Worm (Caenorhabditis elegans) whole organism, L3 larva: ENCODE results near the gene ulp-2.
"Not testable (repeated sequence)": the region's sequence is repeated elsewhere in the genome, so short reads cannot be mapped to it uniquely, and the experiment has no call there.

Experiments used
- ZK546.5 ChIP-seq: sonication (generic microtip); optimal IDR thresholded peaks from 2 replicates; lab custom pipeline; 2017; ENCODE audit warnings: missing biosample characterization, missing genetic modification characterization
- aly-2 ChIP-seq: fragments of 150-350 bp; optimal IDR thresholded peaks from 2 replicates; lab custom pipeline; 2014; ENCODE audit warnings: missing biosample characterization, missing genetic modification characterization
- ceh-16 ChIP-seq: sonication (generic microtip); optimal IDR thresholded peaks from 2 replicates; lab custom pipeline; 2017; ENCODE audit warnings: missing biosample characterization, missing genetic modification characterization
- ceh-82 ChIP-seq: fragments of 150-350 bp; optimal IDR thresholded peaks from 2 replicates; lab custom pipeline; 2014; ENCODE audit warnings: missing biosample characterization, missing genetic modification characterization
- ceh-9 ChIP-seq: sonication (generic microtip); optimal IDR thresholded peaks from 2 replicates; lab custom pipeline; 2018; ENCODE audit warnings: missing biosample characterization, missing genetic modification characterization
- daf-12 ChIP-seq: fragments of 150-350 bp; optimal IDR thresholded peaks from 2 replicates; lab custom pipeline; 2014; ENCODE audit warnings: missing biosample characterization, missing genetic modification reagents, missing genetic modification characterization
- egl-27 ChIP-seq: sonication (generic microtip); optimal IDR thresholded peaks from 4 replicates; lab custom pipeline; 2017; ENCODE audit warnings: missing biosample characterization, missing genetic modification reagents, missing genetic modification characterization
- egl-5 ChIP-seq: fragments of 150-350 bp; optimal IDR thresholded peaks from 2 replicates; lab custom pipeline; 2017; ENCODE audit warnings: missing biosample characterization, missing genetic modification reagents, missing genetic modification characterization, inconsistent platforms
- elt-2 ChIP-seq: sonication (generic microtip); optimal IDR thresholded peaks from 2 replicates; lab custom pipeline; 2016; ENCODE audit warnings: missing genetic modification reagents, mild to moderate bottlenecking, missing genetic modification characterization, missing compliant biosample characterization
- elt-3 ChIP-seq, 3 experiments: fragments of 150-350 bp in 1 of 3; sonication (generic microtip) in 2 of 3; optimal IDR thresholded peaks; 2 replicates in 2 of 3; 4 replicates in 1 of 3; lab custom pipeline; 2014 to 2017; ENCODE audit warnings: missing biosample characterization in 3 of 3, missing genetic modification characterization in 3 of 3
- fkh-10 ChIP-seq: sonication (generic microtip); optimal IDR thresholded peaks from 2 replicates; lab custom pipeline; 2017; ENCODE audit warnings: missing biosample characterization, missing genetic modification reagents, missing genetic modification characterization
- fkh-2 ChIP-seq: fragments of 150-350 bp; optimal IDR thresholded peaks from 2 replicates; lab custom pipeline; 2014; ENCODE audit warnings: missing biosample characterization, missing genetic modification reagents, missing genetic modification characterization
- fos-1 ChIP-seq: fragments of 150-350 bp; optimal IDR thresholded peaks from 2 replicates; lab custom pipeline; 2014; ENCODE audit warnings: missing biosample characterization, missing genetic modification characterization
- hmg-11 ChIP-seq: sonication (generic microtip); optimal IDR thresholded peaks from 2 replicates; lab custom pipeline; 2016; ENCODE audit warnings: missing genetic modification characterization, missing compliant biosample characterization
- jun-1 ChIP-seq: fragments of 150-350 bp; optimal IDR thresholded peaks from 2 replicates; lab custom pipeline; 2014; ENCODE audit warnings: missing biosample characterization, missing genetic modification reagents, missing genetic modification characterization
- lin-15B ChIP-seq: fragments of 150-350 bp; optimal IDR thresholded peaks from 2 replicates; lab custom pipeline; 2014; ENCODE audit warnings: missing biosample characterization, missing genetic modification characterization
- mml-1 ChIP-seq: fragments of 150-350 bp; sonication (generic microtip); optimal IDR thresholded peaks from 3 replicates; lab custom pipeline; 2014; ENCODE audit warnings: missing biosample characterization, missing genetic modification characterization
- nfya-1 ChIP-seq: sonication (generic microtip); optimal IDR thresholded peaks from 2 replicates; lab custom pipeline; 2017; ENCODE audit warnings: missing genetic modification characterization, mild to moderate bottlenecking, missing compliant biosample characterization, antibody characterized with exemption, moderate library complexity; ENCODE audit not compliant: insufficient read depth
- nhr-23 ChIP-seq: fragments of 150-350 bp; optimal IDR thresholded peaks from 2 replicates; lab custom pipeline; 2014; ENCODE audit warnings: missing biosample characterization, missing genetic modification reagents, missing genetic modification characterization
- nhr-237 ChIP-seq: fragments of 150-350 bp; optimal IDR thresholded peaks from 2 replicates; lab custom pipeline; 2014; ENCODE audit warnings: missing biosample characterization, missing genetic modification characterization
- nhr-25 ChIP-seq: sonication (generic microtip); optimal IDR thresholded peaks from 2 replicates; lab custom pipeline; 2017; ENCODE audit warnings: missing biosample characterization, missing genetic modification characterization
- nhr-28 ChIP-seq: fragments of 150-350 bp; optimal IDR thresholded peaks from 2 replicates; lab custom pipeline; 2014; ENCODE audit warnings: missing biosample characterization, missing genetic modification characterization
- nhr-67 ChIP-seq: fragments of 150-350 bp; optimal IDR thresholded peaks from 2 replicates; lab custom pipeline; 2014; ENCODE audit warnings: missing biosample characterization, missing genetic modification characterization
- nhr-76 ChIP-seq: fragments of 150-350 bp; sonication (generic microtip); optimal IDR thresholded peaks from 5 replicates; lab custom pipeline; 2014; ENCODE audit warnings: missing biosample characterization, missing genetic modification characterization
- nhr-77 ChIP-seq: fragments of 150-350 bp; optimal IDR thresholded peaks from 2 replicates; lab custom pipeline; 2014; ENCODE audit warnings: missing biosample characterization, missing genetic modification characterization
- pha-4 ChIP-seq: fragments of 150-350 bp; optimal IDR thresholded peaks from 2 replicates; lab custom pipeline; 2014; ENCODE audit warnings: missing biosample characterization, missing genetic modification reagents, missing genetic modification characterization
- pqm-1 ChIP-seq: fragments of 150-350 bp; optimal IDR thresholded peaks from 2 replicates; lab custom pipeline; 2017; ENCODE audit warnings: missing biosample characterization, missing genetic modification characterization, inconsistent platforms
- sea-2 ChIP-seq: fragments of 150-350 bp; sonication (generic microtip); optimal IDR thresholded peaks from 4 replicates; lab custom pipeline; 2014; ENCODE audit warnings: missing biosample characterization, missing genetic modification reagents, missing genetic modification characterization
- skn-1 ChIP-seq: fragments of 150-350 bp; optimal IDR thresholded peaks from 2 replicates; lab custom pipeline; 2014; ENCODE audit warnings: missing biosample characterization, missing genetic modification characterization
- snpc-4 ChIP-seq: fragments of 150-350 bp; optimal IDR thresholded peaks from 2 replicates; lab custom pipeline; 2014; ENCODE audit warnings: missing biosample characterization, missing genetic modification characterization
- unc-39 ChIP-seq: sonication (generic microtip); optimal IDR thresholded peaks from 4 replicates; lab custom pipeline; 2017; ENCODE audit warnings: missing biosample characterization, missing genetic modification characterization
- unc-62 ChIP-seq: fragments of 150-350 bp; sonication (generic microtip); optimal IDR thresholded peaks from 4 replicates; lab custom pipeline; 2014; ENCODE audit warnings: missing biosample characterization, missing genetic modification reagents, missing genetic modification characterization
- zag-1 ChIP-seq: fragments of 150-350 bp; optimal IDR thresholded peaks from 2 replicates; lab custom pipeline; 2014; ENCODE audit warnings: missing biosample characterization, missing genetic modification characterization
- ztf-11 ChIP-seq: fragments of 150-350 bp; optimal IDR thresholded peaks from 2 replicates; lab custom pipeline; 2014; ENCODE audit warnings: missing biosample characterization, missing genetic modification characterization
- ztf-4 ChIP-seq: fragments of 150-350 bp; optimal IDR thresholded peaks from 2 replicates; lab custom pipeline; 2014; ENCODE audit warnings: missing biosample characterization, missing genetic modification characterization

The ulp-2 gene

DNA sequence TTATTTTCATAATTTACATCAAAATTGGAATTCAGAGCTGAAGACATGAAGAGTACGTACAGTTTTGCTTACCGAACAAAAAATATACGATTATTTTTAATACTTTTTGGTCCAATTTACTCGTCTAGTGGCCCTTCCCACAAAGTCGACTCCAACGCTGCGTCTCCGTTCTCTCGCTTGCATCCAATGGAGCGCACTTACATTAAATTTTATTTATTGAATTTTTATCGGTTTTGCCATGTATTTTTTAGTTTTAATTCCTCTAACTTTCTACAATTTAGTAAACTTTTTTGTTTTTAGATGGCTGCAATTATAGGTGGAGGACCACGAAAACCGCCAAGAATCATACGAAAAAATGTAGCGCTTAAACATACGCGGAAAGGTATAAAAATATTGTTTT is 24.2 kb downstream of the ulp-2 start, which contains the start of gene ZK546.5:
TSS of gene ZK546.5 (plus strand) at position 301 of the 400 bp plus-strand sequence.
- TF ChIP-seq nfya-1 (tag; lab: Kevin White, UChicago) (peak; percentile 36), ceh-16 (no peak), ceh-82 (no peak), lin-15B (tag; lab: Kevin White, UChicago) (peak; percentile 1)
- TF ChIP-seq, all 47 proteins: peak for 2

DNA sequence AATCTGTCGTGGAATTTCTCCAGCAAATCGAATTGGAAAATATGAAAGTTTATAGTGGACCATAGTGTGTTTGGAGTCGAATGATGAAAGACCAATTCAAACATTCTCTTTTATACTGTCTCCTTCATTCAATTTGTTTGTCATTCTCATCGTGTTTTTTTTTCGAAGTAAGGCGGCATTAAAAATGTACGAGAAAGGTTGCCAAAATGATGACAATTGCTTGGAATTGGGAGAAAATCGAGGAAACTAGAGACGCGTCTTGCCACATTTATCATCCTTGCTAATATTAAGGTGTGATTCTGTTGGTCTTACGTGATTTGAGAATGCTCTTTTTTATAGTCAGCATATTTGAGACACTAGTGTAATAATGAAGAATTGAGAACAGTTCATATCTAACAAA is 24.7 kb downstream of the ulp-2 start, which contains the start of gene gst-30:
TSS of gene gst-30 (minus strand) at position 101 of the 400 bp plus-strand sequence.
- TF ChIP-seq nhr-23 (tag; lab: Kevin White, UChicago) (no peak), pha-4 (tag; lab: Kevin White, UChicago) (no peak), nhr-76 (tag; lab: Kevin White, UChicago) (no peak), hmg-11 (tag; lab: Kevin White, UChicago) (no peak), egl-5 (tag; lab: Kevin White, UChicago) (no peak), sea-2 (GFP tag; lab: Kevin White, UChicago) (no peak), nhr-237 (tag; lab: Kevin White, UChicago) (no peak)

DNA sequence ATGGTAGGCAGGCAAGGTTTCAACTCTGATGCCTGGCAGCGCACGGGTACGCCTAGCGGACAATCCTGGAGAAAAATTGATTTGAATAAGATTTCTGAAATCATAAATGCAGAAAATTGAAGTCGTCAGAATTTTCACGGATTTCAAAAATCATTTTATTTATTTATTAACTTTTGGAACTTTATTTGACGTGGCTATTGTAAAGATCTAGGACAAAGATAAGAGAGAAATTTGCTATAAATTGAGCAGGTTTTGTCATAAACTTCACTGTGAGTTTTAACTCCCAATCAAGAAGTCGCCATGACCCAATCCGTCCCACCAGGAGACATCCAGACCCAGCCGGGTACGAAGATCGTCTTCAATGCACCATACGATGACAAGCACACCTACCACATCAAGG is 26.9 kb downstream of the ulp-2 start, which contains the start of gene msp-152:
TSS of gene msp-152 (plus strand) at position 301 of the 400 bp plus-strand sequence.
- not testable (repeated sequence) for TF ChIP-seq ceh-16; ceh-9 (tag; lab: Kevin White, UChicago); elt-3 (tag; optimal IDR thresholded peaks at IDR 0.05; lab: Kevin White, UChicago)

DNA sequence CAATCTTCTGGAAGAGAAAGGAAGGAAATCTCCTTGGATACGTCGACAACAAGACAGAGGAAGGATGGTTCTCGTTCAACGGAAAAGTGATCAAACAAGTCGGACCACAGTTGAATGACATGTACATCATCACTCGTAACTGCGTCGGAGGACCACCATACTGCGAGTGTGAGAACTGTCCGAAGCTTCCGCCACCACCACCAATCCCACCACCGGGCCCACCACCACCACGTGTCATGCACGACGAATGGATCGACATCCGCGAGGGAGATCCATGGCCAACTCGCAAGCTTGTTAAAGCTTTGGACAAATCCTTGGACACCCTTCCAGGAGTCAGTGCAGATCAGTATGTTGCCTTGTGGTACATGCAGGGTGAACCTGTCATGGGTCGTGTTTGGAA is 28.4 kb downstream of the ulp-2 start:
- TF ChIP-seq fkh-10 (GFP tag; lab: Kevin White, UChicago) (no peak), ztf-11 (tag; lab: Kevin White, UChicago) (no peak), nhr-237 (tag; lab: Kevin White, UChicago) (no peak), nhr-76 (tag; lab: Kevin White, UChicago) (no peak), unc-39 (tag; lab: Kevin White, UChicago) (no peak), unc-62 (GFP tag; lab: Kevin White, UChicago) (no peak), aly-2 (tag; lab: Kevin White, UChicago) (no peak), nhr-25 (tag; lab: Kevin White, UChicago) (no peak), sea-2 (GFP tag; lab: Kevin White, UChicago) (no peak)

DNA sequence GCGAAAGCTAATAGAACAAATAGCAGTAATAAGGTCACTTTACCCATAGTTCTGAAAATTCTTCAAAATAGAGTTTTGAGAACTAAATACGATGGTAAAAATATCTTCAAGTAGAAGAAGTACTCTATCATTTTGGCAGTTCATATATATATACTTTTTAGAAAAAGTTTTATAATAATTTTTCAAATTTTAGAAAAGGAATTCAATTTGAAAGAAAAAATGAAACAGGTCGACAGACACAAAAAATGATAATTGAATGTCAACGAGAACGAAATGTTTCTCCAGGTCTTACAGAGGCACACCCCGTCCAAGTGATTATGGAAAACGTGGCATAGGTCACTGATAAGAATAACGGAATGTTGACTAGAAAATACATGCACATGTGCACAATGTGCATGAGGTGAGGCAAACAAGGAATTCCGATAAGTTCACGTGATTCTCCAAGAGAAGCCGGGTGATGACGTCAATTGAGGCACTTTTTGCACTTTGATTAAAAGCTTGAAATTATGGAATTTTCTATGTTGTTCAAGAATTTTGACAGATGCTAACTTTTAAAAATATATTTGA is 34.4 kb downstream of the ulp-2 start, which contains the start of gene aagr-2:
TSS of gene aagr-2 (minus strand) at position 51 of the 567 bp plus-strand sequence.
- TF ChIP-seq elt-2 (peak; percentile 100), pha-4 (tag; lab: Kevin White, UChicago) (peak; percentile 74), jun-1 (tag; lab: Kevin White, UChicago) (peak; percentile 76), snpc-4 (no peak), pqm-1 (peak; percentile 96), nhr-28 (no peak)

DNA sequence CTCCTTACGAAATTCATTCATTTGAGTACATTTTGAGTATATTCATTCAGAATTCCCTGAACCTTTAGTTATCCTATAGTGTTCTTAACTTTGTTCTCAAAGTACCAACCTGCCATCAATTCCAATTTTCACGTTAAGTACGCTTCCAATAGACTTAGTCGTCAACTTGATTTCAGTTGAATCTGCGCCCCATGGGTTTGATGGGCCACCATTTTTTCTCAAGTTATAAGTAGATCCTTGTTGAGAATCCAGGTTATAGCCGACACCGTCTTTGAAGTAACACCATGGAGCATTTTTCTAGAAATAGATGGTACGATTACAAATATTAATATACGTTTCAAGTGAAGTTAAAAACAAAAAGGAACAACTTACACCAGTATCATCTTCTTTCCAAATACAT is 34.9 kb downstream of the ulp-2 start:
- no peak for TF ChIP-seq egl-27 (tag; lab: Kevin White, UChicago)
- no peak for TF ChIP-seq snpc-4
- TF ChIP-seq unc-39 (tag; lab: Kevin White, UChicago): no peak
- TF ChIP-seq fkh-10 (GFP tag; lab: Kevin White, UChicago): no peak
- TF ChIP-seq ZK546.5 (tag; lab: Kevin White, UChicago): no peak
- TF ChIP-seq fkh-2 (tag; lab: Kevin White, UChicago): no peak
- no peak for TF ChIP-seq nhr-67
- TF ChIP-seq daf-12 (tag; lab: Kevin White, UChicago): no peak
- no peak for TF ChIP-seq nfya-1 (tag; lab: Kevin White, UChicago)
- TF ChIP-seq mml-1: no peak
- no peak for TF ChIP-seq nhr-76 (tag; lab: Kevin White, UChicago)
- TF ChIP-seq hmg-11 (tag; lab: Kevin White, UChicago): no peak
- no peak for TF ChIP-seq skn-1 (tag; lab: Kevin White, UChicago)
- TF ChIP-seq lin-15B (tag; lab: Kevin White, UChicago): no peak
- TF ChIP-seq ztf-4: no peak
- TF ChIP-seq aly-2 (tag; lab: Kevin White, UChicago): no peak
- no peak for TF ChIP-seq fos-1
- TF ChIP-seq zag-1 (tag; lab: Kevin White, UChicago): no peak
- no peak for TF ChIP-seq nhr-77 (tag; lab: Kevin White, UChicago)
